Worm (Caenorhabditis elegans): ENCODE results near the gene srx-87.

ce11 chrV:11604484-11604883 is 39.8 kb downstream of the srx-87 start, which contains the start of gene dhs-20:
- TF ChIP-seq B0310.2 (tag; optimal IDR thresholded peaks at IDR 0.05) (no peak), tbx-11 (GFP tag; IDR thresholded peaks at IDR 0.05) (no peak), ama-1 (optimal IDR thresholded peaks at IDR 0.05) (no peak), sea-1 (GFP tag; conservative IDR thresholded peaks at IDR 0.05) (no peak), F13C5.2 (tag; optimal IDR thresholded peaks at IDR 0.05) (no peak), aly-1 (tag; optimal IDR thresholded peaks at IDR 0.05) (no peak), pes-1 (GFP tag; IDR thresholded peaks at IDR 0.05) (no peak), hnd-1 (tag; optimal IDR thresholded peaks at IDR 0.05) (no peak), hmbx-1 (tag; optimal IDR thresholded peaks at IDR 0.05) (no peak), scrt-1 (GFP tag; IDR thresholded peaks at IDR 0.05) (no peak), hmg-4 (GFP tag; optimal IDR thresholded peaks at IDR 0.05) (no peak), ceh-36 (tag; optimal IDR thresholded peaks at IDR 0.05) (no peak), ets-7 (tag; optimal IDR thresholded peaks at IDR 0.05) (no peak), flt-1 (GFP tag; IDR thresholded peaks at IDR 0.05) (no peak)

Measured in whole organism, early embryonic.